Worm (Caenorhabditis elegans) whole organism, L4 larva: Measurements from ENCODE around the gene fbxb-52.

Experiments
- F37D6.2 ChIP-seq: sonication (generic microtip); optimal IDR thresholded peaks from 2 replicates; lab custom pipeline; 2016; ENCODE audit warnings: mild to moderate bottlenecking, missing genetic modification characterization, missing compliant biosample characterization
- aha-1 ChIP-seq: fragments of 150-350 bp; peaks from one replicate; lab custom pipeline; 2014; ENCODE audit warnings: missing biosample characterization, missing genetic modification characterization
- ceh-28 ChIP-seq: fragments of 150-350 bp; optimal IDR thresholded peaks from 2 replicates; lab custom pipeline; 2014; ENCODE audit warnings: missing biosample characterization, missing genetic modification reagents, missing genetic modification characterization
- ceh-82 ChIP-seq: sonication (generic microtip); optimal IDR thresholded peaks from 2 replicates; lab custom pipeline; 2017; ENCODE audit warnings: missing biosample characterization, missing genetic modification characterization
- daf-8 ChIP-seq: fragments of 200-800 bp; sonication (Bioruptor generic); IDR thresholded peaks from 2 replicates; pipeline ENCODE4 v1.3.6; 2022; ENCODE audit warnings: missing genetic modification characterization, missing compliant biosample characterization
- dmd-9 ChIP-seq: fragments of 200-800 bp; sonication (Bioruptor generic); IDR thresholded peaks from 2 replicates; pipeline ENCODE4 v1.3.6; 2022; ENCODE audit warnings: missing genetic modification reagents, missing genetic modification characterization, missing compliant biosample characterization
- lin-13 ChIP-seq: fragments of 150-350 bp; optimal IDR thresholded peaks from 2 replicates; lab custom pipeline; 2014; ENCODE audit warnings: missing biosample characterization, missing genetic modification reagents, missing genetic modification characterization
- mdl-1 ChIP-seq, 2 experiments: fragments of 150-350 bp in 1 of 2; sonication (generic microtip) in 1 of 2; optimal IDR thresholded peaks; 2 replicates each; lab custom pipeline; 2014 to 2017; ENCODE audit warnings: missing biosample characterization in 2 of 2, missing genetic modification characterization in 2 of 2
- nhr-237 ChIP-seq: sonication (generic microtip); optimal IDR thresholded peaks from 2 replicates; lab custom pipeline; 2017; ENCODE audit warnings: missing biosample characterization, missing genetic modification characterization
- snpc-4 ChIP-seq: fragments of 150-350 bp; optimal IDR thresholded peaks from 2 replicates; lab custom pipeline; 2014; ENCODE audit warnings: missing biosample characterization, missing genetic modification characterization
- unc-62 ChIP-seq, 3 experiments: fragments of 150-350 bp in 1 of 3; sonication (generic microtip); optimal IDR thresholded peaks in 2 of 3; peaks in 1 of 3; 1 replicate in 1 of 3; 2 replicates in 2 of 3; lab custom pipeline; 2014 to 2017; ENCODE audit warnings: missing biosample characterization in 3 of 3, missing genetic modification characterization in 3 of 3, missing genetic modification reagents in 3 of 3, missing genotype in 1 of 3
- zag-1 ChIP-seq: fragments of 150-350 bp; optimal IDR thresholded peaks from 2 replicates; lab custom pipeline; 2014; ENCODE audit warnings: missing biosample characterization, missing genetic modification characterization
- zip-11 ChIP-seq: fragments of 200-800 bp; sonication (Bioruptor generic); IDR thresholded peaks from 2 replicates; pipeline ENCODE4 v1.3.6; 2022; ENCODE audit warnings: missing genetic modification characterization, missing compliant biosample characterization
- ztf-11 ChIP-seq: fragments of 150-350 bp; optimal IDR thresholded peaks from 2 replicates; lab custom pipeline; 2014; ENCODE audit warnings: missing biosample characterization, missing genetic modification characterization

ce11 chrII:1550501-1550900, at the start of gene fbxb-52, which contains the start of gene fbxb-51:
- TF ChIP-seq zag-1 (tag; lab: Kevin White, UChicago) = no peak
- TF ChIP-seq mdl-1 (tag; optimal IDR thresholded peaks at IDR 0.05; lab: Kevin White, UChicago) = no peak
- TF ChIP-seq daf-8 (GFP tag; lab: Robert Waterston, UW) = no peak
- no peak for TF ChIP-seq ztf-11 (tag; lab: Kevin White, UChicago)
- no peak for TF ChIP-seq snpc-4
- TF ChIP-seq nhr-237 = no peak
- no peak for TF ChIP-seq ceh-82 (tag; lab: Kevin White, UChicago)
- no peak for TF ChIP-seq lin-13 (GFP tag; lab: Kevin White, UChicago)
- peak; percentile 19 for TF ChIP-seq aha-1 (tag; lab: Kevin White, UChicago)
- no peak for TF ChIP-seq unc-62 (GFP tag; optimal IDR thresholded peaks at IDR 0.05 in 1 of 2; lab: Kevin White, UChicago)
- no peak for TF ChIP-seq unc-62 (tag; optimal IDR thresholded peaks at IDR 0.05; lab: Kevin White, UChicago)
- no peak for TF ChIP-seq F37D6.2 (tag; lab: Kevin White, UChicago)
- TF ChIP-seq dmd-9 (GFP tag; lab: Robert Waterston, UW) = no peak
- TF ChIP-seq ceh-28 (tag; lab: Kevin White, UChicago) = no peak
- TF ChIP-seq zip-11 (GFP tag; lab: Robert Waterston, UW) = no peak
